Worm (Caenorhabditis elegans): ENCODE data around the gene T07F10.3.
"Not testable (repeated sequence)": the region's sequence is repeated elsewhere in the genome, so short reads cannot be mapped to it uniquely, and the experiment has no call there.

The T07F10.3 gene

ce11 chrV:12879349-12879748, 9.5 kb upstream of the T07F10.3 start:
- TF ChIP-seq hmbx-1 (tag; optimal IDR thresholded peaks at IDR 0.05) (no peak), hmg-4 (GFP tag; optimal IDR thresholded peaks at IDR 0.05) (no peak), ets-7 (tag; optimal IDR thresholded peaks at IDR 0.05) (no peak), B0310.2 (tag; optimal IDR thresholded peaks at IDR 0.05) (no peak), F13C5.2 (tag; optimal IDR thresholded peaks at IDR 0.05) (no peak), tbx-11 (GFP tag; IDR thresholded peaks at IDR 0.05) (no peak), hnd-1 (tag; optimal IDR thresholded peaks at IDR 0.05) (no peak), flt-1 (GFP tag; IDR thresholded peaks at IDR 0.05) (no peak), ama-1 (optimal IDR thresholded peaks at IDR 0.05) (no peak), scrt-1 (GFP tag; IDR thresholded peaks at IDR 0.05) (no peak), tra-4 (tag; optimal IDR thresholded peaks at IDR 0.05) (no peak), aly-1 (tag; optimal IDR thresholded peaks at IDR 0.05) (no peak), sea-1 (GFP tag; conservative IDR thresholded peaks at IDR 0.05) (no peak), pes-1 (GFP tag; IDR thresholded peaks at IDR 0.05) (no peak), tbx-37 (GFP tag; conservative IDR thresholded peaks at IDR 0.05) (no peak), ceh-13 (GFP tag; optimal IDR thresholded peaks at IDR 0.05) (no peak)

- TF ChIP-seq hmbx-1 (tag; optimal IDR thresholded peaks at IDR 0.05) (no peak), ets-7 (tag; optimal IDR thresholded peaks at IDR 0.05) (no peak), pes-1 (GFP tag; IDR thresholded peaks at IDR 0.05) (no peak), hnd-1 (tag; optimal IDR thresholded peaks at IDR 0.05) (no peak), ceh-13 (GFP tag; optimal IDR thresholded peaks at IDR 0.05) (no peak), aly-1 (tag; optimal IDR thresholded peaks at IDR 0.05) (no peak), tbx-37 (GFP tag; conservative IDR thresholded peaks at IDR 0.05) (no peak), hmg-4 (GFP tag; optimal IDR thresholded peaks at IDR 0.05) (no peak), tbx-11 (GFP tag; IDR thresholded peaks at IDR 0.05) (no peak), flt-1 (GFP tag; IDR thresholded peaks at IDR 0.05) (no peak), scrt-1 (GFP tag; IDR thresholded peaks at IDR 0.05) (no peak), ceh-36 (tag; optimal IDR thresholded peaks at IDR 0.05) (no peak), ama-1 (optimal IDR thresholded peaks at IDR 0.05) (no peak), B0310.2 (tag; optimal IDR thresholded peaks at IDR 0.05) (no peak), F13C5.2 (tag; optimal IDR thresholded peaks at IDR 0.05) (no peak), tra-4 (tag; optimal IDR thresholded peaks at IDR 0.05) (no peak), sea-1 (GFP tag; conservative IDR thresholded peaks at IDR 0.05) (no peak)
Observed at ce11 chrV:12877579-12877978, 7.7 kb upstream of the T07F10.3 start.

- TF ChIP-seq pes-1 (GFP tag; IDR thresholded peaks at IDR 0.05), result no peak
- TF ChIP-seq flt-1 (GFP tag; IDR thresholded peaks at IDR 0.05), result no peak
- TF ChIP-seq F13C5.2 (tag; optimal IDR thresholded peaks at IDR 0.05), result no peak
Observed at ce11 chrV:12876708-12877107, 6.9 kb upstream of the T07F10.3 start.

- TF ChIP-seq tbx-37 (GFP tag; conservative IDR thresholded peaks at IDR 0.05) (no peak), B0310.2 (tag; optimal IDR thresholded peaks at IDR 0.05) (no peak), sea-1 (GFP tag; conservative IDR thresholded peaks at IDR 0.05) (no peak), tra-4 (tag; optimal IDR thresholded peaks at IDR 0.05) (no peak), ceh-13 (GFP tag; optimal IDR thresholded peaks at IDR 0.05) (no peak), ama-1 (optimal IDR thresholded peaks at IDR 0.05) (no peak), scrt-1 (GFP tag; IDR thresholded peaks at IDR 0.05) (no peak), F13C5.2 (tag; optimal IDR thresholded peaks at IDR 0.05) (no peak), ets-7 (tag; optimal IDR thresholded peaks at IDR 0.05) (no peak)
Observed at ce11 chrV:12875850-12876249, 6.0 kb upstream of the T07F10.3 start.

- TF ChIP-seq B0310.2 (tag; optimal IDR thresholded peaks at IDR 0.05), result no peak
- no peak for TF ChIP-seq ama-1 (optimal IDR thresholded peaks at IDR 0.05)
Observed at ce11 chrV:12871753-12872152, 1.9 kb upstream of the T07F10.3 start, which contains the start of gene bus-19. TSS of gene bus-19 (plus strand) at chrV:12872053.

- no peak for TF ChIP-seq hnd-1 (tag; optimal IDR thresholded peaks at IDR 0.05)
Observed at ce11 chrV:12870740-12871139, 895 bp upstream of the T07F10.3 start.

- TF ChIP-seq aly-1 (tag; optimal IDR thresholded peaks at IDR 0.05) (no peak), tbx-11 (GFP tag; IDR thresholded peaks at IDR 0.05) (no peak), hnd-1 (tag; optimal IDR thresholded peaks at IDR 0.05) (no peak), ama-1 (optimal IDR thresholded peaks at IDR 0.05) (no peak), B0310.2 (tag; optimal IDR thresholded peaks at IDR 0.05) (no peak), scrt-1 (GFP tag; IDR thresholded peaks at IDR 0.05) (no peak), pes-1 (GFP tag; IDR thresholded peaks at IDR 0.05) (no peak), flt-1 (GFP tag; IDR thresholded peaks at IDR 0.05) (no peak)
Observed at ce11 chrV:12867997-12868396, 1.8 kb downstream of the T07F10.3 start, which contains the start of gene nspg-1. TSS of gene nspg-1 (minus strand) at chrV:12868097.

- not testable (repeated sequence) for TF ChIP-seq hnd-1 (tag; optimal IDR thresholded peaks at IDR 0.05); F13C5.2 (tag; optimal IDR thresholded peaks at IDR 0.05); pes-1 (GFP tag; IDR thresholded peaks at IDR 0.05)
Observed at ce11 chrV:12865615-12866014, 4.2 kb downstream of the T07F10.3 start, which contains the start of gene T07F10.5. TSS of gene T07F10.5 (plus strand) at chrV:12865915.

ce11 chrV:12859144-12859543, 10.7 kb downstream of the T07F10.3 start, which contains the start of gene anp-1:
TSS of gene anp-1 (plus strand) at chrV:12859444.
- TF ChIP-seq F13C5.2 (tag; optimal IDR thresholded peaks at IDR 0.05), result no peak
- no peak for TF ChIP-seq ceh-13 (GFP tag; optimal IDR thresholded peaks at IDR 0.05)
- no peak for TF ChIP-seq ceh-36 (tag; optimal IDR thresholded peaks at IDR 0.05)
- TF ChIP-seq hnd-1 (tag; optimal IDR thresholded peaks at IDR 0.05), result no peak
- TF ChIP-seq aly-1 (tag; optimal IDR thresholded peaks at IDR 0.05), result no peak
- TF ChIP-seq tbx-37 (GFP tag; conservative IDR thresholded peaks at IDR 0.05), result no peak
- no peak for TF ChIP-seq ama-1 (optimal IDR thresholded peaks at IDR 0.05)
- no peak for TF ChIP-seq tbx-11 (GFP tag; IDR thresholded peaks at IDR 0.05)
- TF ChIP-seq pes-1 (GFP tag; IDR thresholded peaks at IDR 0.05), result no peak
- TF ChIP-seq tra-4 (tag; optimal IDR thresholded peaks at IDR 0.05), result no peak
- no peak for TF ChIP-seq hmbx-1 (tag; optimal IDR thresholded peaks at IDR 0.05)
- TF ChIP-seq flt-1 (GFP tag; IDR thresholded peaks at IDR 0.05), result no peak
- TF ChIP-seq B0310.2 (tag; optimal IDR thresholded peaks at IDR 0.05), result no peak
- TF ChIP-seq hmg-4 (GFP tag; optimal IDR thresholded peaks at IDR 0.05), result no peak
- no peak for TF ChIP-seq ets-7 (tag; optimal IDR thresholded peaks at IDR 0.05)
- no peak for TF ChIP-seq sea-1 (GFP tag; conservative IDR thresholded peaks at IDR 0.05)
- no peak for TF ChIP-seq scrt-1 (GFP tag; IDR thresholded peaks at IDR 0.05)
